Worm (Caenorhabditis elegans) whole organism, young adult: ENCODE measurements around the gene C11D2.4.

Experiments
- B0019.2 ChIP-seq: fragments of 200-800 bp; sonication (Bioruptor generic); conservative IDR thresholded peaks from 2 replicates; pipeline ENCODE4 v1.3.6; 2022; ENCODE audit warnings: missing genetic modification reagents, missing genetic modification characterization, missing compliant biosample characterization
- F23B12.7 ChIP-seq: sonication (generic microtip); optimal IDR thresholded peaks from 2 replicates; lab custom pipeline; 2017; ENCODE audit warnings: missing genetic modification characterization, mild to moderate bottlenecking, missing compliant biosample characterization, antibody characterized with exemption, moderate library complexity; ENCODE audit not compliant: insufficient read depth
- F33H1.4 ChIP-seq: fragments of 200-800 bp; sonication (Bioruptor generic); IDR thresholded peaks from 2 replicates; pipeline ENCODE4 v1.3.6; 2022; ENCODE audit warnings: missing genetic modification reagents, missing genetic modification characterization, missing compliant biosample characterization
- F39B2.1 ChIP-seq: fragments of 200-800 bp; sonication (Bioruptor generic); IDR thresholded peaks from 2 replicates; pipeline ENCODE4 v1.3.6; 2022; ENCODE audit warnings: missing genetic modification reagents, missing genetic modification characterization, missing compliant biosample characterization
- F52B5.7 ChIP-seq: sonication (generic microtip); optimal IDR thresholded peaks from 2 replicates; lab custom pipeline; 2016; ENCODE audit warnings: mild to moderate bottlenecking, missing genetic modification characterization, missing compliant biosample characterization
- F55B11.4 ChIP-seq: sonication (generic microtip); optimal IDR thresholded peaks from 2 replicates; lab custom pipeline; 2016; ENCODE audit warnings: missing compliant biosample characterization, missing genetic modification characterization, borderline replicate concordance; ENCODE audit not compliant: insufficient read depth
- F57C9.4 ChIP-seq: sonication (generic microtip); optimal IDR thresholded peaks from 2 replicates; lab custom pipeline; 2017; ENCODE audit warnings: mild to moderate bottlenecking, missing genetic modification characterization, missing compliant biosample characterization
- K11D2.4 ChIP-seq: fragments of 200-800 bp; sonication (Bioruptor generic); IDR thresholded peaks from 2 replicates; pipeline ENCODE4 v1.3.6; 2022; ENCODE audit warnings: missing genetic modification reagents, missing genetic modification characterization, missing compliant biosample characterization
- T07F8.4 ChIP-seq: sonication (generic microtip); optimal IDR thresholded peaks from 2 replicates; lab custom pipeline; 2016; ENCODE audit warnings: mild to moderate bottlenecking, missing genetic modification characterization, moderate library complexity, missing compliant biosample characterization
- T26A5.8 ChIP-seq: sonication (generic microtip); optimal IDR thresholded peaks from 2 replicates; lab custom pipeline; 2016; ENCODE audit warnings: missing genetic modification characterization, missing compliant biosample characterization
- Y79H2A.3 ChIP-seq: fragments of 200-800 bp; sonication (Bioruptor generic); conservative IDR thresholded peaks from 2 replicates; pipeline ENCODE4 v1.3.6; 2022; ENCODE audit warnings: missing genetic modification reagents, missing genetic modification characterization, missing compliant biosample characterization
- ama-1 ChIP-seq, 3 experiments: fragments of 150-350 bp in 1 of 3; sonication (generic microtip) in 2 of 3; optimal IDR thresholded peaks; 2 replicates each; lab custom pipeline; 2014 to 2018; ENCODE audit warnings: missing biosample characterization in 2 of 3, missing genetic modification characterization in 2 of 3, missing genetic modification reagents in 2 of 3
- aptf-2 ChIP-seq: fragments of 200-800 bp; sonication (Bioruptor generic); conservative IDR thresholded peaks from 2 replicates; pipeline ENCODE4 v1.3.6; 2022; ENCODE audit warnings: missing genetic modification reagents, missing genetic modification characterization, missing compliant biosample characterization
- athp-1 ChIP-seq: sonication (generic microtip); optimal IDR thresholded peaks from 2 replicates; lab custom pipeline; 2017; ENCODE audit warnings: mild to moderate bottlenecking, missing genetic modification characterization, missing compliant biosample characterization
- attf-5 ChIP-seq: fragments of 200-800 bp; sonication (Bioruptor generic); optimal IDR thresholded peaks from 2 replicates; lab custom pipeline; 2018; ENCODE audit warnings: mild to moderate bottlenecking, missing genetic modification characterization, missing compliant biosample characterization
- attf-6 ChIP-seq: fragments of 200-800 bp; sonication (Bioruptor generic); IDR thresholded peaks from 2 replicates; pipeline ENCODE4 v1.3.6; 2022; ENCODE audit warnings: missing genetic modification reagents, missing genetic modification characterization, missing compliant biosample characterization
- bed-2 ChIP-seq: fragments of 200-800 bp; sonication (Bioruptor generic); IDR thresholded peaks from 2 replicates; pipeline ENCODE4 v1.3.6; 2022; ENCODE audit warnings: missing genetic modification reagents, missing genetic modification characterization, missing compliant biosample characterization
- cebp-1 ChIP-seq, 2 experiments: fragments of 200-800 bp in 1 of 2; sonication (Bioruptor generic) in 1 of 2; sonication (generic microtip) in 1 of 2; IDR thresholded peaks in 1 of 2; optimal IDR thresholded peaks in 1 of 2; 2 replicates each; pipeline versions ENCODE4 v1.3.6 to Lab custom; 2017 to 2022; ENCODE audit warnings: missing compliant biosample characterization in 2 of 2, missing genetic modification characterization in 2 of 2, mild to moderate bottlenecking in 1 of 2, missing genetic modification reagents in 1 of 2, moderate library complexity in 1 of 2
- ceh-91 ChIP-seq: fragments of 200-800 bp; sonication (Bioruptor generic); IDR thresholded peaks from 2 replicates; pipeline ENCODE4 v1.3.6; 2022; ENCODE audit warnings: missing genetic modification reagents, missing genetic modification characterization, missing compliant biosample characterization
- dpff-1 ChIP-seq: sonication (generic microtip); optimal IDR thresholded peaks from 2 replicates; lab custom pipeline; 2017; ENCODE audit warnings: mild to moderate bottlenecking, missing genetic modification characterization, missing compliant biosample characterization
- efl-1 ChIP-seq: fragments of 150-350 bp; optimal IDR thresholded peaks from 2 replicates; lab custom pipeline; 2014; ENCODE audit warnings: missing biosample characterization, missing genetic modification reagents, missing genetic modification characterization
- egl-44 ChIP-seq: fragments of 200-800 bp; sonication (Bioruptor generic); IDR thresholded peaks from 2 replicates; pipeline ENCODE4 v1.3.6; 2022; ENCODE audit warnings: missing genetic modification reagents, missing genetic modification characterization, missing compliant biosample characterization
- gei-17 ChIP-seq: fragments of 200-800 bp; sonication (Bioruptor generic); optimal IDR thresholded peaks from 2 replicates; lab custom pipeline; 2018; ENCODE audit warnings: mild to moderate bottlenecking, missing genetic modification characterization, missing compliant biosample characterization
- hlh-12 ChIP-seq: sonication (generic microtip); optimal IDR thresholded peaks from 2 replicates; lab custom pipeline; 2016; ENCODE audit warnings: missing genetic modification characterization, missing compliant biosample characterization
- hsf-1 ChIP-seq: fragments of 200-800 bp; sonication (Bioruptor generic); IDR thresholded peaks from 2 replicates; pipeline ENCODE4 v1.3.6; 2022; ENCODE audit warnings: missing genetic modification reagents, missing genetic modification characterization, missing compliant biosample characterization
- madf-6 ChIP-seq: fragments of 200-800 bp; sonication (Bioruptor generic); IDR thresholded peaks from 2 replicates; pipeline ENCODE4 v1.3.6; 2022; ENCODE audit warnings: missing genetic modification reagents, missing genetic modification characterization, missing compliant biosample characterization
- mel-28 ChIP-seq: sonication (generic microtip); optimal IDR thresholded peaks from 2 replicates; lab custom pipeline; 2016; ENCODE audit warnings: borderline replicate concordance, mild to moderate bottlenecking, missing genetic modification characterization, missing compliant biosample characterization
- nfya-2 ChIP-seq: fragments of 200-800 bp; sonication (Bioruptor generic); IDR thresholded peaks from 2 replicates; pipeline ENCODE4 v1.3.6; 2022; ENCODE audit warnings: missing genetic modification reagents, missing genetic modification characterization, missing compliant biosample characterization
- nhr-120 ChIP-seq: fragments of 200-800 bp; sonication (Bioruptor generic); IDR thresholded peaks from 2 replicates; pipeline ENCODE4 v1.3.6; 2022; ENCODE audit warnings: missing genetic modification characterization, missing compliant biosample characterization
- nhr-90 ChIP-seq: sonication (generic microtip); optimal IDR thresholded peaks from 2 replicates; lab custom pipeline; 2016; ENCODE audit warnings: missing genotype, mild to moderate bottlenecking, missing genetic modification characterization, missing compliant biosample characterization
- rec-8 ChIP-seq, 2 experiments: sonication (generic microtip); optimal IDR thresholded peaks; 2 replicates each; lab custom pipeline; 2016; ENCODE audit warnings: mild to moderate bottlenecking in 2 of 2, missing genetic modification characterization in 2 of 2, missing genetic modification reagents in 2 of 2, missing genotype in 2 of 2, missing biosample characterization in 1 of 2, missing compliant biosample characterization in 1 of 2, moderate library complexity in 1 of 2
- sea-2 ChIP-seq: fragments of 200-800 bp; sonication (Bioruptor generic); IDR thresholded peaks from 2 replicates; pipeline ENCODE4 v1.3.6; 2022; ENCODE audit warnings: missing genetic modification characterization, missing compliant biosample characterization
- somi-1 ChIP-seq: fragments of 200-800 bp; sonication (Bioruptor generic); optimal IDR thresholded peaks from 2 replicates; lab custom pipeline; 2018; ENCODE audit warnings: mild to moderate bottlenecking, missing genetic modification characterization, missing compliant biosample characterization
- unc-62 ChIP-seq: fragments of 150-350 bp; optimal IDR thresholded peaks from 2 replicates; lab custom pipeline; 2014; ENCODE audit warnings: missing biosample characterization, missing genetic modification reagents, missing genetic modification characterization
- ztf-18 ChIP-seq: sonication (generic microtip); optimal IDR thresholded peaks from 2 replicates; lab custom pipeline; 2016; ENCODE audit warnings: missing genotype, mild to moderate bottlenecking, missing genetic modification characterization, missing compliant biosample characterization
- ztf-22 ChIP-seq: fragments of 200-800 bp; sonication (Bioruptor generic); optimal IDR thresholded peaks from 2 replicates; lab custom pipeline; 2018; ENCODE audit warnings: mild to moderate bottlenecking, missing genetic modification characterization, moderate library complexity, missing compliant biosample characterization

C11D2.4 gene

ce11 chrIV:6177383-6177782 lies 20.6 kb upstream of the C11D2.4 start:
- TF ChIP-seq ztf-22 (GFP tag; lab: Kevin White, UChicago) (no peak), hlh-12 (tag; lab: Kevin White, UChicago) (no peak), ceh-91 (no peak), F57C9.4 (no peak), nhr-120 (GFP tag; lab: Robert Waterston, UW) (no peak), gei-17 (GFP tag; lab: Kevin White, UChicago) (no peak), nfya-2 (GFP tag; lab: Robert Waterston, UW) (no peak), madf-6 (GFP tag; lab: Robert Waterston, UW) (no peak), sea-2 (GFP tag; lab: Robert Waterston, UW) (no peak), efl-1 (no peak), somi-1 (no peak), dpff-1 (tag; lab: Kevin White, UChicago) (no peak), rec-8 (tag; optimal IDR thresholded peaks at IDR 0.05; lab: Kevin White, UChicago) (no peak), F52B5.7 (tag; lab: Kevin White, UChicago) (no peak), Y79H2A.3 (GFP tag; lab: Robert Waterston, UW) (no peak), ama-1 (optimal IDR thresholded peaks at IDR 0.05; lab: Kevin White, UChicago) (no peak), ama-1 (GFP tag; optimal IDR thresholded peaks at IDR 0.05; lab: Kevin White, UChicago) (no peak), hsf-1 (no peak)

- no peak for TF ChIP-seq F33H1.4 (GFP tag; lab: Robert Waterston, UW)
- no peak for TF ChIP-seq K11D2.4 (GFP tag; lab: Robert Waterston, UW)
- no peak for TF ChIP-seq F55B11.4 (tag; lab: Kevin White, UChicago)
- TF ChIP-seq attf-5 (GFP tag; lab: Kevin White, UChicago) = no peak
- TF ChIP-seq T07F8.4 (tag; lab: Kevin White, UChicago) = no peak
- no peak for TF ChIP-seq attf-6
- TF ChIP-seq, all 124 proteins: peak for 0
These were observed 16.2 kb upstream of the C11D2.4 start for ce11 chrIV:6172959-6173358.

DNA sequence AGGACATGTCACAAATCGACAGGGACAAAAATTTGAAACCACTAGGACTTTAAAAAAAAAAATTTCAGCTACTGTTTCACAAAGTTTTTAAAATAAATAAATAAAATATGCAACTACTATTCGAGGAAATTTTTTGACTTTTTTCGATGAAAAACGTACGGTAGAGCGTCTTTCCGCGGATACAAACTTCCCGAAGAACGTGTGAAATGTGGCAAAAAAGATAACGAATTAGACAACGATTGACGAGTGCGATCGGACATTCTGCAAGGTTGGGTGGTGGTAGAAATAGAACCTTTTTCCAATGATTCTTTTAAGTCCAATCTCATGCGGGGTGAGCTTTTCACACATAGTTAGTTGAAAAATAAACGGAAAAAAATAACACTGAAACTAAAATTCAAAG lies 9.0 kb upstream of the C11D2.4 start:
- TF ChIP-seq egl-44 (GFP tag; lab: Robert Waterston, UW) (no peak), ztf-18 (no peak), sea-2 (GFP tag; lab: Robert Waterston, UW) (no peak), bed-2 (GFP tag; lab: Robert Waterston, UW) (no peak), unc-62 (GFP tag; lab: Kevin White, UChicago) (no peak), nhr-90 (tag; lab: Kevin White, UChicago) (no peak), cebp-1 (GFP tag; IDR thresholded peaks at IDR 0.05; lab: Robert Waterston, UW) (no peak), cebp-1 (tag; optimal IDR thresholded peaks at IDR 0.05; lab: Kevin White, UChicago) (no peak), F39B2.1 (GFP tag; lab: Robert Waterston, UW) (no peak), T26A5.8 (tag; lab: Kevin White, UChicago) (no peak), Y79H2A.3 (GFP tag; lab: Robert Waterston, UW) (no peak), mel-28 (no peak), madf-6 (GFP tag; lab: Robert Waterston, UW) (no peak), B0019.2 (GFP tag; lab: Robert Waterston, UW) (no peak), nfya-2 (GFP tag; lab: Robert Waterston, UW) (no peak)

DNA sequence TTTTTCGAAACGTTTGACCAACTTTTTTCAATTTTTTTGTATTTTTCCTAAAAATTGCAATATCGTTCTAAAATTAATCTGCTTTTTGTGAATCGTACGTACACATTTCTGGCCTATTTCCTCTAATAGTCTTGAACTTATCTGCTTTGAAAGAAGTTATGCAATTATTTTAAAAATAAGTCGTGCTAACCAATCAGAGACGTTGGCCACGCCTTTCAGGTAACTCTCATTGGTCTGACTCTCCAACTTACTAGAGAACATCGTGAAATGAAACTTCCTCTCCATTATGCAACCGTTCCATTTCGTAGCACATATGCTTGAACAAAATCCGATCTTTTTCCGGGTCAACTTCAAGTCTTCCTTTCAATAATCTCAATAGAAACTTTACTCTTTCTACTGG lies 2.9 kb upstream of the C11D2.4 start:
- TF ChIP-seq F39B2.1 (GFP tag; lab: Robert Waterston, UW) (no peak), athp-1 (tag; lab: Kevin White, UChicago) (no peak), aptf-2 (GFP tag; lab: Robert Waterston, UW) (no peak), F23B12.7 (tag; lab: Kevin White, UChicago) (no peak), gei-17 (GFP tag; lab: Kevin White, UChicago) (no peak), attf-6 (no peak)
